Fruit fly (Drosophila melanogaster): ENCODE results near the gene CG43844.

The CG43844 gene

dm6 chr3R:21888696-21889602 is at the start of gene CG43844:
Gene CG43844 (plus strand): TSS chr3R:21889539.
- peak; percentile 53; the same call in 1 of the 2 replicates for TF ChIP-seq nerfin-2 (GFP tag; IDR thresholded peaks at IDR 0.05; ENCODE audit: partially characterized antibody)
- TF ChIP-seq Bgb (GFP tag; IDR thresholded peaks at IDR 0.05; ENCODE audit: partially characterized antibody): peak; percentile 85
- peak; percentile 76 for TF ChIP-seq stwl (tag; optimal IDR thresholded peaks at IDR 0.05)
- TF ChIP-seq knrl (GFP tag; IDR thresholded peaks at IDR 0.05; ENCODE audit: partially characterized antibody): peak; percentile 76
- TF ChIP-seq Tbp (GFP tag; optimal IDR thresholded peaks at IDR 0.05): no peak
- TF ChIP-seq CG32532 (GFP tag; IDR thresholded peaks at IDR 0.05): 0 out of 2 replicates have a peak, but pooled peaks have one; percentile 4
- peak; percentile 43 for TF ChIP-seq HmgZ (tag; optimal IDR thresholded peaks at IDR 0.05)
- TF ChIP-seq CG10321 (GFP tag; IDR thresholded peaks at IDR 0.05): no peak
- TF ChIP-seq sisA (GFP tag; IDR thresholded peaks at IDR 0.05): 0 out of 2 replicates have a peak, but pooled peaks have one; percentile 6
- TF ChIP-seq wdn (GFP tag; IDR thresholded peaks at IDR 0.05): no peak
- peak; percentile 13 for TF ChIP-seq nmo (GFP tag; optimal IDR thresholded peaks at IDR 0.05)
- no peak for TF ChIP-seq CG34376 (GFP tag; optimal IDR thresholded peaks at IDR 0.05)
- TF ChIP-seq hb (GFP tag; IDR thresholded peaks at IDR 0.05; ENCODE audit: partially characterized antibody): peak; percentile 64; the same call in 1 of the 3 replicates
- 0 out of 2 replicates have a peak, but pooled peaks have one; percentile 32 for TF ChIP-seq unc-4 (GFP tag; IDR thresholded peaks at IDR 0.05; ENCODE audit: partially characterized antibody)
- no peak for TF ChIP-seq lov (optimal IDR thresholded peaks at IDR 0.05)
- TF ChIP-seq lov (GFP tag; IDR thresholded peaks at IDR 0.05): no peak
- TF ChIP-seq ab (GFP tag; optimal IDR thresholded peaks at IDR 0.05): no peak
- TF ChIP-seq CG8281 (tag; optimal IDR thresholded peaks at IDR 0.05): no peak
- no peak for TF ChIP-seq BEAF-32 (GFP tag; optimal IDR thresholded peaks at IDR 0.05)
- TF ChIP-seq Scr (GFP tag; IDR thresholded peaks at IDR 0.05; ENCODE audit: partially characterized antibody): peak; percentile 28; the same call in 1 of the 2 replicates
- no peak for TF ChIP-seq al (GFP tag; IDR thresholded peaks at IDR 0.05)
- no peak for TF ChIP-seq CG32767 (GFP tag; IDR thresholded peaks at IDR 0.05)
- TF ChIP-seq CG10959 (GFP tag; IDR thresholded peaks at IDR 0.05): no peak
- TF ChIP-seq CG10543 (GFP tag; optimal IDR thresholded peaks at IDR 0.05): no peak
- TF ChIP-seq CG7745 (tag; optimal IDR thresholded peaks at IDR 0.05): no peak
- TF ChIP-seq Eip74EF (GFP tag; optimal IDR thresholded peaks at IDR 0.05): no peak
- TF ChIP-seq CG2120 (GFP tag; optimal IDR thresholded peaks at IDR 0.05): no peak
- no peak for TF ChIP-seq CG15011 (GFP tag; optimal IDR thresholded peaks at IDR 0.05)
- TF ChIP-seq chm (GFP tag; IDR thresholded peaks at IDR 0.05): no peak
- TF ChIP-seq Dp (GFP tag; optimal IDR thresholded peaks at IDR 0.05): no peak
- TF ChIP-seq CG16813 (GFP tag; IDR thresholded peaks at IDR 0.05; ENCODE audit: partially characterized antibody): peak; percentile 71
- 0 out of 2 replicates have a peak, but pooled peaks have one; percentile 33 for TF ChIP-seq ara (GFP tag; IDR thresholded peaks at IDR 0.05)
- TF ChIP-seq CG14050 (GFP tag; IDR thresholded peaks at IDR 0.05): no peak
- no peak for TF ChIP-seq Side (GFP tag; optimal IDR thresholded peaks at IDR 0.05)
- no peak for TF ChIP-seq CG31388 (GFP tag; optimal IDR thresholded peaks at IDR 0.05)
- TF ChIP-seq Hr78 (GFP tag; optimal IDR thresholded peaks at IDR 0.05): peak in 1 of 2 experiments; percentile 65
- no peak for TF ChIP-seq CG17612 (GFP tag; IDR thresholded peaks at IDR 0.05)
- TF ChIP-seq CG11456 (GFP tag; IDR thresholded peaks at IDR 0.05): 0 out of 3 replicates have a peak, but pooled peaks have one; percentile 47
- TF ChIP-seq Pdp1 (GFP tag; optimal IDR thresholded peaks at IDR 0.05): peak in 1 of 2 experiments; percentile 21
- peak; percentile 60 for TF ChIP-seq Ets65A (GFP tag)
- TF ChIP-seq CG7963 (GFP tag; IDR thresholded peaks at IDR 0.05; ENCODE audit: partially characterized antibody): peak; percentile 34; the same call in 1 of the 3 replicates
- TF ChIP-seq Mrtf (GFP tag; IDR thresholded peaks at IDR 0.05): no peak
- TF ChIP-seq dmrt99B (tag; optimal IDR thresholded peaks at IDR 0.05): no peak
- peak; percentile 14; the same call in 1 of the 2 replicates for TF ChIP-seq Drgx (GFP tag; IDR thresholded peaks at IDR 0.05)
- no peak for TF ChIP-seq CG8089 (GFP tag; optimal IDR thresholded peaks at IDR 0.05)
- peak; percentile 34; the same call in 2 of the 3 replicates for TF ChIP-seq CG14860 (GFP tag; IDR thresholded peaks at IDR 0.05; ENCODE audit: partially characterized antibody)
- TF ChIP-seq sob (GFP tag; IDR thresholded peaks at IDR 0.05): no peak

All from whole organism, embryonic.